Fruit fly (Drosophila melanogaster) whole organism: ENCODE results near the gene CG34140.

Experiments
- CG8478 ChIP-seq: fragments of >200 bp; optimal IDR thresholded peaks from 2 replicates; lab custom pipeline; 2018; ENCODE audit warnings: inconsistent platforms
- Dll ChIP-seq: fragments of >200 bp; optimal IDR thresholded peaks from 2 replicates; lab custom pipeline; 2017
- EcR ChIP-seq, 2 experiments: fragments of >200 bp; optimal IDR thresholded peaks; 2 replicates each; lab custom pipeline; 2017; ENCODE audit warnings: missing biosample characterization in 2 of 2, missing genetic modification characterization in 2 of 2, missing genetic modification reagents in 2 of 2
- pan ChIP-seq: fragments of >200 bp; optimal IDR thresholded peaks from 2 replicates; lab custom pipeline; 2017
- psq ChIP-seq: fragments of >200 bp; optimal IDR thresholded peaks from 2 replicates; lab custom pipeline; 2017
- usp ChIP-seq: fragments of >200 bp; optimal IDR thresholded peaks from 2 replicates; lab custom pipeline; 2017; ENCODE audit warnings: missing biosample characterization, missing genetic modification characterization, mixed read lengths

The CG34140 gene

dm6 chr3L:211200-211599 lies 27.0 kb upstream of the CG34140 start, which contains the start of gene Prp4k:
Gene Prp4k (minus strand): TSS chr3L:211457.
- TF ChIP-seq pan (lab: Kevin White, UChicago), result no peak
- TF ChIP-seq CG8478 (lab: Kevin White, UChicago), result no peak
- TF ChIP-seq Dll, result no peak
- TF ChIP-seq psq (lab: Kevin White, UChicago), result no peak
- no peak for TF ChIP-seq EcR (GFP tag; optimal IDR thresholded peaks at IDR 0.05; lab: Kevin White, UChicago)
- TF ChIP-seq usp (GFP tag; lab: Kevin White, UChicago), result no peak

- TF ChIP-seq CG8478 (lab: Kevin White, UChicago) (no peak), psq (lab: Kevin White, UChicago) (no peak), usp (GFP tag; lab: Kevin White, UChicago) (no peak), Dll (no peak), EcR (GFP tag; optimal IDR thresholded peaks at IDR 0.05; lab: Kevin White, UChicago) (no peak), pan (lab: Kevin White, UChicago) (no peak)
These were observed 21.6 kb upstream of the CG34140 start, which contains the start of the genes Gk1 and CG13876 for dm6 chr3L:205723-206284. Gene Gk1 (minus strand): TSS chr3L:205844. Gene CG13876 (plus strand): TSS chr3L:206134.

dm6 chr3L:203536-204135 lies 19.4 kb upstream of the CG34140 start, which contains the start of gene NitFhit:
Gene NitFhit (plus strand): TSS chr3L:203730.
- TF ChIP-seq psq (lab: Kevin White, UChicago), result no peak

dm6 chr3L:199754-200596 lies 15.8 kb upstream of the CG34140 start, which contains the start of the genes rno and mri:
Gene rno (minus strand): TSS chr3L:199762.
Gene mri (plus strand): TSS chr3L:200174.
- TF ChIP-seq CG8478 (lab: Kevin White, UChicago) (no peak), Dll (no peak), usp (GFP tag; lab: Kevin White, UChicago) (no peak), psq (lab: Kevin White, UChicago) (no peak), EcR (GFP tag; optimal IDR thresholded peaks at IDR 0.05; lab: Kevin White, UChicago) (no peak), pan (lab: Kevin White, UChicago) (no peak)

dm6 chr3L:199050-199745 lies 15.0 kb upstream of the CG34140 start:
- TF ChIP-seq CG8478 (lab: Kevin White, UChicago) (peak; percentile 51), EcR (GFP tag; optimal IDR thresholded peaks at IDR 0.05; lab: Kevin White, UChicago) (no peak)

- no peak for TF ChIP-seq usp (GFP tag; lab: Kevin White, UChicago)
- TF ChIP-seq psq (lab: Kevin White, UChicago), result no peak
- TF ChIP-seq Dll, result no peak
- TF ChIP-seq pan (lab: Kevin White, UChicago), result no peak
- no peak for TF ChIP-seq EcR (GFP tag; optimal IDR thresholded peaks at IDR 0.05; lab: Kevin White, UChicago)
- no peak for TF ChIP-seq CG8478 (lab: Kevin White, UChicago)
These were observed 4.0 kb downstream of the CG34140 start for dm6 chr3L:180262-180543.

dm6 chr3L:179490-180261 lies 4.5 kb downstream of the CG34140 start, which contains the start of gene CG13875:
Gene CG13875 (plus strand): TSS chr3L:179923.
- TF ChIP-seq pan (lab: Kevin White, UChicago) (no peak), CG8478 (lab: Kevin White, UChicago) (no peak), psq (lab: Kevin White, UChicago) (no peak), usp (GFP tag; lab: Kevin White, UChicago) (no peak)

dm6 chr3L:178913-179488 lies 5.2 kb downstream of the CG34140 start, which contains the start of gene Vdup1:
Gene Vdup1 (minus strand): TSS chr3L:178963.
- no peak for TF ChIP-seq usp (GFP tag; lab: Kevin White, UChicago)
- no peak for TF ChIP-seq CG8478 (lab: Kevin White, UChicago)
- TF ChIP-seq psq (lab: Kevin White, UChicago), result no peak
- no peak for TF ChIP-seq pan (lab: Kevin White, UChicago)
- no peak for TF ChIP-seq EcR (GFP tag; optimal IDR thresholded peaks at IDR 0.05; lab: Kevin White, UChicago)
- TF ChIP-seq Dll, result no peak

- TF ChIP-seq CG8478 (lab: Kevin White, UChicago) (no peak), pan (lab: Kevin White, UChicago) (no peak), psq (lab: Kevin White, UChicago) (no peak), usp (GFP tag; lab: Kevin White, UChicago) (no peak)
These were observed 5.8 kb downstream of the CG34140 start for dm6 chr3L:178445-178844.

- TF ChIP-seq Dll (no peak), EcR (GFP tag; optimal IDR thresholded peaks at IDR 0.05; lab: Kevin White, UChicago) (no peak)
These were observed 6.3 kb downstream of the CG34140 start for dm6 chr3L:177938-178337.

dm6 chr3L:175949-176348 lies 8.3 kb downstream of the CG34140 start, which contains the start of gene CG7049:
Gene CG7049 (minus strand): TSS chr3L:176228.
- TF ChIP-seq pan (lab: Kevin White, UChicago) (no peak), psq (lab: Kevin White, UChicago) (no peak), EcR (GFP tag; optimal IDR thresholded peaks at IDR 0.05; lab: Kevin White, UChicago) (no peak), CG8478 (lab: Kevin White, UChicago) (no peak), Dll (no peak), usp (GFP tag; lab: Kevin White, UChicago) (no peak)
